Worm (Caenorhabditis elegans): ENCODE results near the gene C35C5.10.

DNA sequence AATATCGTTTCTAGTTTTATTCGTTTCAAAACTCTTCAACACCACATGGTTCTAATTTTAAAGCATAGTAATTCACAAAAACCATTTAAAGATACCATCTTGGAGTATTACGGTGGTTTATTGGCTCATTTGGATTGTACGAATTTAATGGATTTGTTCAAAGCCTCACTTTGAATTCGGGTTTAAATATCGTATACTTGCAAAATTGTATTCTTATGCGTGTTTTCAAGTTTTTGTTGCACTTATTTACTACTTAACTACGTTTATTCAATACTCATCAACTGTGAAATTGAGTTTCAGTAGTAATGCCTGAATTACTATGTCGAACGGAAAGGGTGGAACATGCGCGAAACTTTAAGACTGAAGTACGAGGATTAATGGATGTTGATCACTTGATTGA lies 29.3 kb downstream of the C35C5.10 start, which contains the start of gene abts-2:
- TF ChIP-seq saeg-2 (GFP tag; IDR thresholded peaks at IDR 0.05) (no peak), attf-4 (tag; optimal IDR thresholded peaks at IDR 0.05) (no peak), lir-3 (tag; optimal IDR thresholded peaks at IDR 0.05) (no peak), nhr-77 (tag; optimal IDR thresholded peaks at IDR 0.05) (no peak), egl-43 (GFP tag; IDR thresholded peaks at IDR 0.05) (no peak), ZK546.5 (tag; optimal IDR thresholded peaks at IDR 0.05) (no peak), mep-1 (tag; optimal IDR thresholded peaks at IDR 0.05) (no peak), spr-1 (tag; optimal IDR thresholded peaks at IDR 0.05) (no peak), lin-1 (GFP tag; IDR thresholded peaks at IDR 0.05) (no peak), nhr-11 (tag; optimal IDR thresholded peaks at IDR 0.05) (no peak), lsy-2 (tag; optimal IDR thresholded peaks at IDR 0.05) (no peak)
